Worm (Caenorhabditis elegans) whole organism, L2 larva: ENCODE results near the gene C36A4.4.

Source experiments
- Y55F3AM.14 ChIP-seq: fragments of 200-800 bp; sonication (Bioruptor generic); optimal IDR thresholded peaks from 2 replicates; lab custom pipeline; 2018; ENCODE audit warnings: mild to moderate bottlenecking, missing genetic modification characterization, missing compliant biosample characterization
- elt-1 ChIP-seq: fragments of 150-350 bp; optimal IDR thresholded peaks from 2 replicates; lab custom pipeline; 2014; ENCODE audit warnings: missing biosample characterization, missing genetic modification characterization
- mdl-1 ChIP-seq, 2 experiments: fragments of 150-350 bp in 1 of 2; sonication (generic microtip) in 1 of 2; optimal IDR thresholded peaks; 2 replicates each; lab custom pipeline; 2017; ENCODE audit warnings: missing biosample characterization in 2 of 2, missing genetic modification characterization in 2 of 2
- unc-55 ChIP-seq: fragments of 150-350 bp; sonication (generic microtip); optimal IDR thresholded peaks from 3 replicates; lab custom pipeline; 2014; ENCODE audit warnings: missing biosample characterization, missing genetic modification reagents, missing genetic modification characterization
- ztf-1 ChIP-seq: fragments of 200-800 bp; sonication (Bioruptor generic); conservative IDR thresholded peaks from 2 replicates; pipeline ENCODE4 v1.3.6; 2022; ENCODE audit warnings: missing genetic modification characterization, missing compliant biosample characterization
- ztf-4 ChIP-seq: fragments of 150-350 bp; optimal IDR thresholded peaks from 2 replicates; lab custom pipeline; 2014; ENCODE audit warnings: missing biosample characterization, missing genetic modification characterization

DNA sequence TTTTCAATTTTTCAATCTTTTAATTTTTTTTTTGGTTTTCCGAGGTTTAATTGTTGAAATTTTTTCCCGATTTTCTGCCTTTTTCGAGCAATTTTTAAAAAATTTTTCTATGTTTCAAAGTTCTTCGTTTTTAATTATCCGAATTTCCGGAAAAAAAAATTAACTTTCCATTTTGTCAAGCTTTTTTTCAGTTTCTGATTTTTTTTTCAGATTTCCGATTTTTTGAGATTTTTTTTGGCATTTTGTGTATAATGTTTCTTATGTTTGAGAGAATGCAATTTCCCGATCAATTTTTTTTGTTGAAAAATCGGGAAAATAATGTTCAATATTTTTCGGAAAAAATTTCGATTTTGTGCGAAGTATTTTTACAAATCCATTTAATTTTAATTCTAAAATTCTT, 36.5 kb downstream of the C36A4.4 start:
- no peak for TF ChIP-seq elt-1 (tag; lab: Kevin White, UChicago)
- TF ChIP-seq mdl-1 (tag; optimal IDR thresholded peaks at IDR 0.05; lab: Kevin White, UChicago), result no peak
- TF ChIP-seq ztf-4 (tag; lab: Kevin White, UChicago), result no peak
- no peak for TF ChIP-seq unc-55
- TF ChIP-seq Y55F3AM.14, result no peak
- no peak for TF ChIP-seq ztf-1 (GFP tag; lab: Robert Waterston, UW)
